Worm (Caenorhabditis elegans) whole organism, L4/young adult: ENCODE results near the gene prkl-1.

Experiments
- W03F9.2 ChIP-seq: fragments of 150-350 bp; optimal IDR thresholded peaks from 2 replicates; lab custom pipeline; 2014; ENCODE audit warnings: missing biosample characterization, missing genetic modification characterization
- dao-5 ChIP-seq: sonication (generic microtip); optimal IDR thresholded peaks from 2 replicates; lab custom pipeline; 2016; ENCODE audit warnings: missing genotype, missing genetic modification characterization, moderate library complexity, missing compliant biosample characterization
- him-1 ChIP-seq: sonication (generic microtip); optimal IDR thresholded peaks from 2 replicates; lab custom pipeline; 2016; ENCODE audit warnings: missing genotype, missing genetic modification reagents, missing genetic modification characterization, missing compliant biosample characterization

Gene prkl-1

DNA sequence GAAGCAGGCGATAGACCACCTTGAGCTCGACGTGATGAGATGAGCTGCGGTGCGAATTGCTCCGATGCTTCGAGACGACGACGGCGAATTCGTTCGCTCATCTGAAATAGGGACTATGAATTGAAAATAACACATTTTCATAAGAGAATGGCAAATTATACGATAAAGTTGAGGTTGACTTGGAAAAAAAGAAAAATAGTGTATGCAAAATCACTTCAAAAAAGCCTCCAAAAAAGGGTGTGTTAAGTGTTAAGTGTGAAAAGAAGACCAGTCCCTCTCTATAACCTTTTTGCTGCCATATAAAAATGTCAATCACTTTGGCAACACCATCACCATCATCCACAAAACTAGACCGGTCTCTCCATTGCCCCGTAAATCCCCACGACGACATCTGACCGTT is at the start of gene prkl-1:
Gene prkl-1, minus strand, starts transcription at position 101 of the 400 bp plus-strand sequence.
- TF ChIP-seq him-1 (tag; lab: Kevin White, UChicago) (no peak), W03F9.2 (tag; lab: Kevin White, UChicago) (no peak), dao-5 (no peak)

DNA sequence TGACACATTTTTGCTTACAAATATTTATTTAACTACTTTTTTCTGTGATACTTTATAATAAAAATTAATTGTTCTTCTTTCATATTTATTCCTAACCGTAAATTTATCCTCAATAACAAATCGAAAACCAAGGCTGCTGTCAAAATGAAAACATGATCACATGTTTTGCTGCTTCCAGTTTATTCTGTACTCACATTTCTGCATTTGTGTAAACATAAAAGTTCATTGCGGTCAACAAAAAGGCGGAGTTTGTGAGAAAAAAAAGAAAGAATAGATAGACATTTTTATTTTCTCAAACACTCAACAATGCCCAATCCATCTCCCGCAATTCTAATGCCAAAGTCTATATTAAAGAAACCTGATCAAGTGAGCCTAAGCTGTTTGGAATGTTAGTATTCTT is 49.1 kb upstream of the prkl-1 start, which contains the start of gene C06G3.3:
Gene C06G3.3, plus strand, starts transcription at position 301 of the 400 bp plus-strand sequence.
- TF ChIP-seq him-1 (tag; lab: Kevin White, UChicago): no peak
- no peak for TF ChIP-seq dao-5
- TF ChIP-seq W03F9.2 (tag; lab: Kevin White, UChicago): no peak

DNA sequence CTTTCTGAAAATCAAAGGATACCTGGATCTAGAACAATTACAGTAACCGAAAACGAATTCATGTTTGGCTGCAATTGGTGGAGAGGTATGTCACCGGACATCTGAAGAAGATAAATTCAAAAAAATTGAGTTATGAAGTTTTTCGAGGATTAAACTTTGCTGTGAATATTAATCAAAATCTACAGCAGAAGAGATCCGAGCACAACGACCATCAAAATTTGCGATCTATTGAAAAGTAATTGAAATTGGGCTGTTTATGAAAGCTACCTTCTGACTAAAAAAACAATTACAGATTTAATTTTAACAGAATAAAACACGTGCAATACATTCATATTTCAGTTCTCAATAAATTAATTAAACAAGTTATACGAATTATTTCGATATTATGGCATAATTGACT is 45.7 kb upstream of the prkl-1 start, which contains the start of gene C06G3.8:
Gene C06G3.8, minus strand, starts transcription at position 101 of the 400 bp plus-strand sequence.
- TF ChIP-seq dao-5 (no peak), W03F9.2 (tag; lab: Kevin White, UChicago) (no peak), him-1 (tag; lab: Kevin White, UChicago) (no peak)

- TF ChIP-seq dao-5: no peak
- no peak for TF ChIP-seq him-1 (tag; lab: Kevin White, UChicago)
- no peak for TF ChIP-seq W03F9.2 (tag; lab: Kevin White, UChicago)
Observed at ce11 chrIV:7031019-7031418, 44.3 kb upstream of the prkl-1 start.

ce11 chrIV:7025835-7026234 is 39.1 kb upstream of the prkl-1 start:
- TF ChIP-seq him-1 (tag; lab: Kevin White, UChicago) (no peak), dao-5 (no peak), W03F9.2 (tag; lab: Kevin White, UChicago) (no peak)

DNA sequence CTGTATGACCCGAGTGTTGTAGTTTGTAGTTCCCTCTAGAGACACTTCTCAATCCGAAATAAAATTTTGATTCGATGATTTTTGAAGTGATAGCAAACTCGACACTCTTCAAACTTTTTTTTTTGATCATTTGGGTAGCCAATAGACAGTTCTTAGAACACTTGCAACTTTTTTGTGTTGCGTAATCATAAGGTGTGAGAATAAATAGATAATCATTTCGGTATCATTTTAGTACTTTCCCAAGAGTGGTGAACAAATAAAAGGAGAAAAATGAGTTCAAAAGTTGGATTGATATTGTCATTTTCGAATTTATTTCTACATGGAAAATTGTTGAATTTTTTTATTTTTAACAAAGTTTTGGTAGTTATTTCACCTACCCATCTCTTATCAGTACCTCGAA is 38.1 kb upstream of the prkl-1 start:
- TF ChIP-seq W03F9.2 (tag; lab: Kevin White, UChicago): no peak
- no peak for TF ChIP-seq dao-5
- no peak for TF ChIP-seq him-1 (tag; lab: Kevin White, UChicago)

ce11 chrIV:7023858-7024257 is 37.1 kb upstream of the prkl-1 start, which contains the start of gene adah-1:
Gene adah-1 (plus strand): TSS chrIV:7024211.
- TF ChIP-seq him-1 (tag; lab: Kevin White, UChicago) (no peak), dao-5 (no peak), W03F9.2 (tag; lab: Kevin White, UChicago) (no peak)

DNA sequence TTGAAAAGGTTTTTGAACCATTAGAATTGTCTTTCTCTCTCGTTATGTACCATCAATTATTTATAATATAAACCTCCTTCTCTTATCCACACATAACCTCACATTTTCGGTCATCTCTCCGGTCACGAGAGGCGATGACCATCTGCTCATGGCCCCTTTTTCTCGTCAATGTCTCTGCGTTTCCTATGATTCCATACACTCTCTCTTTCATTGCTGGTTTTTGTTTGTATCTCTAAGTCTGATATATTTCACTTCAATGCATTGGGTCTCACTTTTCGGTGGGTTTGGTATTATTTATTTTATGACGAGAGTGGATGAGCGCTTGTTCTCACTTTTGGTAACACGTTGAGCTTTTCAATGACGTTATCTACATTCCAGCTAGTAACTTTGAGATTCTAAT is 36.3 kb upstream of the prkl-1 start:
- TF ChIP-seq him-1 (tag; lab: Kevin White, UChicago) (no peak), W03F9.2 (tag; lab: Kevin White, UChicago) (peak; percentile 55), dao-5 (no peak)

ce11 chrIV:7022227-7022626 is 35.5 kb upstream of the prkl-1 start:
- no peak for TF ChIP-seq him-1 (tag; lab: Kevin White, UChicago)
- TF ChIP-seq W03F9.2 (tag; lab: Kevin White, UChicago): no peak
- TF ChIP-seq dao-5: no peak

DNA sequence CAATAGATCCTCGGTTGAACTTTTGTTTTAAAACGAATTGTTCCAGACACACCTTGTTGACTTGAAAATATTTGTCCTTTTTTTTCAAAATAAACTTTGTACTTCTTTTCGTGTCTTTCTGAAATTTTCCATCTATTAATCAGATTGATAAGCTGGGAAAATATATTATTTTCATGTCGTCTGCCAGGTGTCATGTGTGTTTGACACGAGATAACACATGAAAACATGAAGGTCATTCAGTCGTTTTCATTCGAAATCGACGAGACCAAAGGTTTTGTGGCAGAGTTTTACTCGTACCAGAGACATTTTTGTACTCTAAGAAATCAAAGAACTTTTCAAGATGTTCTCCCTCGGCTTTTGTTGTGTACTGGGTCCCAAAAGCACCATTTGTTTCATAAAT is 33.9 kb upstream of the prkl-1 start:
- no peak for TF ChIP-seq W03F9.2 (tag; lab: Kevin White, UChicago)
- no peak for TF ChIP-seq dao-5
- TF ChIP-seq him-1 (tag; lab: Kevin White, UChicago): no peak

DNA sequence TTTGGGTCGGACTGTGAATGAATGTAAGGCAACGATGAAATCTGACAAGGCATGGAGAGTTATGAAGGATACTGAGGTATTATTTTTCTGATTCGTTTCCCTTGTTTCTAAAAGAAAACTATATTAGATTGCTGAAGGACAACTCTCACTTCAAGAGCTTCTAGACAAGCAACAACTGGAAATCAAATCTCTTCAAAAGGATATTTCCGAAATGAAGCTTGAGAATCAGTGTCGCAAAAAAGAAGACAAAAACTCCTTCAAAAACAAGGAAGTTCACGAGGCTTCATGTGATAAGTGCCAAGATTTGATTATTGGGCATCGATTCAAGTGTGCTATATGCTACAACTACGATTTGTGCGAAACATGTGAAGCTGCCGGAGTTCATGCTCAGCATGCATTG is 31.9 kb upstream of the prkl-1 start:
- no peak for TF ChIP-seq him-1 (tag; lab: Kevin White, UChicago)
- no peak for TF ChIP-seq dao-5
- TF ChIP-seq W03F9.2 (tag; lab: Kevin White, UChicago): no peak

ce11 chrIV:7017123-7017674 is 30.5 kb upstream of the prkl-1 start, which contains the start of gene gldi-4:
Gene gldi-4 (plus strand): TSS chrIV:7017624.
- TF ChIP-seq dao-5 (no peak), him-1 (tag; lab: Kevin White, UChicago) (no peak), W03F9.2 (tag; lab: Kevin White, UChicago) (no peak)

ce11 chrIV:7016502-7016901 is 29.8 kb upstream of the prkl-1 start:
- TF ChIP-seq W03F9.2 (tag; lab: Kevin White, UChicago) (no peak), him-1 (tag; lab: Kevin White, UChicago) (no peak), dao-5 (no peak)

DNA sequence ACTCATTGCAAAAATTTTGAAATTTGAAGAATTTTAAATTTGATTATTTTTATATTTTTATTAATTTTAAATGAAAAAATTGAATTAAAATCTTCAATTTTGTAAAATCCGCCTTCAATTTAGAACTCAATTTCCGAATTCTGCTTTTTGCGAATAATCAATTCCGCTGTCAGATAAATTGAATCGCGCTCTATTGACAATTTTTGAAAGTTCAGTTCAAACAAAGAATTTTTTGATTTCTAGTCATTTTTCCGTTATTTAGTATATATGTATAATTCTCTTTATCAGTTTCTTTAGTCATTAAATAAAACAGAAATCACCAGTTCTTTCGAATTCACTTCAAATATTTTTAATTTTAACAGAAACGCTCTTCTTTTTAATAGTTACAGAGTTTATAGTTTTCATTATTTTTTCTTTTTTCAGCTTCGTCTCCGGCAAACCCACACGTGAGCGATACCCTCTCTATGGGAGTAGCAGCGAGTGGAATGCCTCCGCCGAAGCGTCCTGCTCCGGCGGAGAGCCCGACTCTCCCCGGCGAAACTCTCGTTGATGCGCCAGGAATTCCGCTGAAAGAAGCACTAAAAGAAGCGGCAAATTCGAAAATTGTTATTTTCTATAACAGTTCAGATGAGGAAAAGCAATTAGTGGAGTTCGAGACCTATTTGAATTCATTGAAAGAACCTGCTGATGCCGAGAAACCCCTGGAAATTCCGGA is 26.2 kb upstream of the prkl-1 start:
- TF ChIP-seq W03F9.2 (tag; lab: Kevin White, UChicago) (peak; percentile 38), dao-5 (no peak), him-1 (tag; lab: Kevin White, UChicago) (no peak)
